Fruit fly (Drosophila melanogaster) whole organism, embryonic: Measurements from ENCODE around the gene CG11723.

ENCODE experiments used
- Ada2b ChIP-seq: fragments of 200-800 bp; sonication (Bioruptor generic); IDR thresholded peaks from 2 replicates; pipeline ENCODE4 v1.3.6; 2022; ENCODE audit warnings: missing biosample characterization, missing genetic modification characterization
- Atf3 ChIP-seq: fragments of 200-800 bp; sonication (Bioruptor generic); optimal IDR thresholded peaks from 3 replicates; lab custom pipeline; 2016; ENCODE audit warnings: missing biosample characterization, missing genetic modification characterization
- BtbVII ChIP-seq: fragments of 200-800 bp; sonication (Bioruptor generic); optimal IDR thresholded peaks from 3 replicates; lab custom pipeline; 2017; ENCODE audit warnings: missing biosample characterization, mild to moderate bottlenecking, missing genetic modification characterization
- CG10209 ChIP-seq: fragments of 200-800 bp; sonication (Bioruptor generic); optimal IDR thresholded peaks from 3 replicates; lab custom pipeline; 2017; ENCODE audit warnings: missing biosample characterization, mild to moderate bottlenecking, missing genetic modification characterization, missing genetic modification reagents
- CG10321 ChIP-seq: fragments of 200-800 bp; sonication (Bioruptor generic); IDR thresholded peaks from 2 replicates; pipeline ENCODE4 v1.3.6; 2022; ENCODE audit warnings: missing biosample characterization, missing genetic modification characterization
- CG10431 ChIP-seq: fragments of 200-800 bp; sonication (Bioruptor generic); optimal IDR thresholded peaks from 3 replicates; lab custom pipeline; 2018; ENCODE audit warnings: missing biosample characterization, mild to moderate bottlenecking, missing genetic modification characterization
- CG11398 ChIP-seq: fragments of 200-800 bp; sonication (Bioruptor generic); optimal IDR thresholded peaks from 2 replicates; lab custom pipeline; 2016; ENCODE audit warnings: missing biosample characterization, missing genetic modification characterization
- CG13624 ChIP-seq: fragments of 200-800 bp; sonication (Bioruptor generic); optimal IDR thresholded peaks from 2 replicates; lab custom pipeline; 2016; ENCODE audit warnings: missing biosample characterization, missing genetic modification characterization
- CG14014 ChIP-seq: fragments of 200-800 bp; sonication (Bioruptor generic); IDR thresholded peaks from 2 replicates; pipeline ENCODE4 v1.3.6; 2022; ENCODE audit warnings: missing biosample characterization, missing genetic modification characterization
- CG14710 ChIP-seq: fragments of 200-800 bp; sonication (Bioruptor generic); optimal IDR thresholded peaks from 3 replicates; lab custom pipeline; 2019; ENCODE audit warnings: missing biosample characterization, mild to moderate bottlenecking, missing genetic modification characterization, moderate library complexity
- CG17186 ChIP-seq: fragments of 200-800 bp; sonication (Bioruptor generic); optimal IDR thresholded peaks from 3 replicates; lab custom pipeline; 2017; ENCODE audit warnings: missing biosample characterization, missing genetic modification reagents, missing genetic modification characterization
- CG17912 ChIP-seq: fragments of 200-800 bp; sonication (Bioruptor generic); optimal IDR thresholded peaks from 2 replicates; lab custom pipeline; 2018; ENCODE audit warnings: missing biosample characterization, mild to moderate bottlenecking, missing genetic modification characterization
- CG18262 ChIP-seq: fragments of 200-800 bp; optimal IDR thresholded peaks from 3 replicates; lab custom pipeline; 2019; ENCODE audit warnings: missing biosample characterization, mild to moderate bottlenecking, missing genetic modification characterization, moderate library complexity
- CG18599 ChIP-seq: fragments of 200-800 bp; sonication (Bioruptor generic); optimal IDR thresholded peaks from 3 replicates; lab custom pipeline; 2017; ENCODE audit warnings: missing biosample characterization, missing genetic modification characterization, mild to moderate bottlenecking, moderate library complexity, missing genetic modification reagents
- CG18764 ChIP-seq: fragments of 200-800 bp; sonication (Bioruptor generic); optimal IDR thresholded peaks from 3 replicates; lab custom pipeline; 2016; ENCODE audit warnings: missing biosample characterization, missing genetic modification characterization
- CG31388 ChIP-seq: fragments of 200-800 bp; sonication (Bioruptor generic); optimal IDR thresholded peaks from 2 replicates; lab custom pipeline; 2016; ENCODE audit warnings: missing biosample characterization, missing genetic modification characterization
- CG34376 ChIP-seq: fragments of 200-800 bp; sonication (Bioruptor generic); optimal IDR thresholded peaks from 2 replicates; lab custom pipeline; 2018; ENCODE audit warnings: missing biosample characterization, mild to moderate bottlenecking, missing genetic modification characterization
- CG4730 ChIP-seq: fragments of 200-800 bp; sonication (Bioruptor generic); IDR thresholded peaks from 2 replicates; pipeline ENCODE4 v1.3.6; 2022; ENCODE audit warnings: missing biosample characterization, missing genetic modification characterization
- CG6813 ChIP-seq: fragments of 200-800 bp; sonication (Bioruptor generic); optimal IDR thresholded peaks from 2 replicates; lab custom pipeline; 2017; ENCODE audit warnings: missing biosample characterization, missing genetic modification characterization, mild to moderate bottlenecking, moderate library complexity, missing genetic modification reagents
- CG7372 ChIP-seq: fragments of 200-800 bp; sonication (Bioruptor generic); IDR thresholded peaks from 2 replicates; pipeline ENCODE4 v1.3.6; 2022; ENCODE audit warnings: missing biosample characterization, missing genetic modification characterization
- CG7556 ChIP-seq: fragments of 200-800 bp; sonication (Bioruptor generic); optimal IDR thresholded peaks from 2 replicates; lab custom pipeline; 2017; ENCODE audit warnings: missing biosample characterization, mild to moderate bottlenecking, missing genetic modification characterization
- CG7928 ChIP-seq: fragments of 200-800 bp; sonication (Bioruptor generic); optimal IDR thresholded peaks from 2 replicates; lab custom pipeline; 2017; ENCODE audit warnings: missing biosample characterization, mild to moderate bottlenecking, missing genetic modification characterization
- CG7963 ChIP-seq: fragments of 200-800 bp; sonication (Bioruptor generic); IDR thresholded peaks from 3 replicates; pipeline ENCODE4 v1.3.6; 2022; ENCODE audit warnings: missing biosample characterization, missing genetic modification characterization; ENCODE audit not compliant: partially characterized antibody
- CG9876 ChIP-seq: fragments of 200-800 bp; sonication (Bioruptor generic); optimal IDR thresholded peaks from 2 replicates; lab custom pipeline; 2016; ENCODE audit warnings: missing biosample characterization, missing genetic modification characterization
- CG9932 ChIP-seq: fragments of 200-800 bp; sonication (Bioruptor generic); IDR thresholded peaks from 2 replicates; pipeline ENCODE4 v1.3.6; 2022; ENCODE audit warnings: missing biosample characterization, missing genetic modification characterization
- D19A ChIP-seq: fragments of 200-800 bp; optimal IDR thresholded peaks from 3 replicates; lab custom pipeline; 2019; ENCODE audit warnings: missing biosample characterization, mild to moderate bottlenecking, missing genetic modification characterization, moderate library complexity
- Dad ChIP-seq: fragments of 200-800 bp; sonication (Bioruptor generic); optimal IDR thresholded peaks from 3 replicates; lab custom pipeline; 2016; ENCODE audit warnings: missing biosample characterization, missing genetic modification characterization
- Dfd ChIP-seq, 2 experiments: fragments of >200 bp; optimal IDR thresholded peaks; 2 replicates each; lab custom pipeline; 2017; ENCODE audit warnings: missing biosample characterization in 2 of 2, missing genetic modification characterization in 2 of 2
- Dip2 ChIP-seq: fragments of 200-800 bp; sonication (Bioruptor generic); IDR thresholded peaks from 2 replicates; pipeline ENCODE4 v1.3.6; 2022; ENCODE audit warnings: missing biosample characterization, missing genetic modification characterization
- Hmx ChIP-seq: fragments of 200-800 bp; sonication (Bioruptor generic); optimal IDR thresholded peaks from 2 replicates; lab custom pipeline; 2016; ENCODE audit warnings: missing biosample characterization, missing genetic modification characterization
- Hr51 ChIP-seq, 2 experiments: fragments of 200-800 bp; sonication (Bioruptor generic); optimal IDR thresholded peaks; 2 replicates in 1 of 2; 3 replicates in 1 of 2; lab custom pipeline; 2016 to 2018; ENCODE audit warnings: missing biosample characterization in 2 of 2, missing genetic modification characterization in 2 of 2, mild to moderate bottlenecking in 1 of 2, moderate library complexity in 1 of 2
- Jarid2 ChIP-seq: fragments of 200-800 bp; sonication (Bioruptor generic); optimal IDR thresholded peaks from 3 replicates; lab custom pipeline; 2017; ENCODE audit warnings: mild to moderate bottlenecking, missing biosample characterization, missing genetic modification reagents, missing genetic modification characterization
- Lhr ChIP-seq: fragments of 200-800 bp; sonication (Bioruptor generic); optimal IDR thresholded peaks from 3 replicates; lab custom pipeline; 2017; ENCODE audit warnings: mild to moderate bottlenecking, missing biosample characterization, missing genetic modification reagents, missing genetic modification characterization
- Lim3 ChIP-seq: fragments of 200-800 bp; sonication (Bioruptor generic); IDR thresholded peaks from 2 replicates; pipeline ENCODE4 v1.3.6; 2022; ENCODE audit warnings: missing biosample characterization, missing genetic modification characterization
- MESR4 ChIP-seq: fragments of 200-800 bp; sonication (Bioruptor generic); optimal IDR thresholded peaks from 2 replicates; lab custom pipeline; 2018; ENCODE audit warnings: missing biosample characterization, mild to moderate bottlenecking, missing genetic modification characterization, moderate library complexity
- NFAT ChIP-seq: fragments of 200-800 bp; sonication (Bioruptor generic); IDR thresholded peaks from 2 replicates; pipeline ENCODE4 v1.3.6; 2022; ENCODE audit warnings: missing biosample characterization, missing genetic modification characterization
- NK7.1 ChIP-seq: fragments of 200-800 bp; sonication (Bioruptor generic); optimal IDR thresholded peaks from 3 replicates; lab custom pipeline; 2016; ENCODE audit warnings: missing biosample characterization, missing genetic modification characterization
- Ptx1 ChIP-seq: fragments of 200-800 bp; sonication (Bioruptor generic); IDR thresholded peaks from 2 replicates; pipeline ENCODE4 v1.3.6; 2022; ENCODE audit warnings: missing biosample characterization, missing genetic modification characterization
- Sin3A ChIP-seq: fragments of >200 bp; optimal IDR thresholded peaks from 2 replicates; lab custom pipeline; 2018
- Taf1 ChIP-seq: fragments of 200-800 bp; sonication (Bioruptor generic); IDR thresholded peaks from 2 replicates; pipeline ENCODE4 v1.3.6; 2022; ENCODE audit warnings: missing biosample characterization, missing genetic modification characterization
- Xbp1 ChIP-seq: fragments of 200-800 bp; sonication (Bioruptor generic); optimal IDR thresholded peaks from 3 replicates; lab custom pipeline; 2016; ENCODE audit warnings: missing biosample characterization, mild to moderate bottlenecking, missing genetic modification characterization
- dpn ChIP-seq, 2 experiments: fragments of 200-800 bp; sonication (Bioruptor generic); optimal IDR thresholded peaks; 3 replicates each; lab custom pipeline; 2016; ENCODE audit warnings: missing biosample characterization in 2 of 2, missing genetic modification characterization in 2 of 2
- ewg ChIP-seq: fragments of 200-800 bp; sonication (Bioruptor generic); optimal IDR thresholded peaks from 3 replicates; lab custom pipeline; 2017; ENCODE audit warnings: mild to moderate bottlenecking, missing biosample characterization, missing genetic modification reagents, missing genetic modification characterization
- fu2 ChIP-seq: fragments of 200-800 bp; sonication (Bioruptor generic); optimal IDR thresholded peaks from 2 replicates; lab custom pipeline; 2016; ENCODE audit warnings: missing biosample characterization, missing genetic modification characterization
- hth ChIP-seq: fragments of >200 bp; optimal IDR thresholded peaks from 2 replicates; lab custom pipeline; 2017; ENCODE audit warnings: inconsistent platforms
- kay ChIP-seq: fragments of 200-800 bp; sonication (Bioruptor generic); optimal IDR thresholded peaks from 2 replicates; lab custom pipeline; 2016; ENCODE audit warnings: missing biosample characterization, missing genetic modification characterization
- mld ChIP-seq: fragments of 200-800 bp; sonication (Bioruptor generic); IDR thresholded peaks from 3 replicates; pipeline ENCODE4 v1.3.6; 2022; ENCODE audit warnings: missing biosample characterization, missing genetic modification characterization; ENCODE audit not compliant: partially characterized antibody
- odd ChIP-seq: fragments of 200-800 bp; sonication (Bioruptor generic); optimal IDR thresholded peaks from 2 replicates; lab custom pipeline; 2017; ENCODE audit warnings: missing biosample characterization, mild to moderate bottlenecking, missing genetic modification characterization
- repo ChIP-seq: fragments of 200-800 bp; sonication (Bioruptor generic); optimal IDR thresholded peaks from 2 replicates; lab custom pipeline; 2016; ENCODE audit warnings: missing biosample characterization, missing genetic modification characterization
- schlank ChIP-seq: fragments of 200-800 bp; sonication (Bioruptor generic); optimal IDR thresholded peaks from 2 replicates; lab custom pipeline; 2018; ENCODE audit warnings: missing biosample characterization, mild to moderate bottlenecking, missing genetic modification characterization
- scrt ChIP-seq: fragments of 200-800 bp; sonication (Bioruptor generic); optimal IDR thresholded peaks from 2 replicates; lab custom pipeline; 2018; ENCODE audit warnings: missing biosample characterization, mild to moderate bottlenecking, missing genetic modification characterization, moderate library complexity
- tna ChIP-seq: fragments of 200-800 bp; sonication (Bioruptor generic); IDR thresholded peaks from 2 replicates; pipeline ENCODE4 v1.3.6; 2022; ENCODE audit warnings: missing biosample characterization, missing genetic modification characterization; ENCODE audit not compliant: partially characterized antibody

Gene CG11723

dm6 chr2L:2193357-2193780 is 46.3 kb upstream of the CG11723 start (continued):
- TF ChIP-seq Hr51 (GFP tag; optimal IDR thresholded peaks at IDR 0.05; lab: Kevin White, UChicago), result peak in 1 of 2 experiments; percentile 45
- peak; percentile 3 for TF ChIP-seq Sin3A (lab: Kevin White, UChicago)
- no peak for TF ChIP-seq hth (lab: Kevin White, UChicago)
- TF ChIP-seq NFAT (GFP tag; lab: Robert Waterston, UW), result no peak
- TF ChIP-seq CG18599 (GFP tag; lab: Kevin White, UChicago), result peak; percentile 53
- TF ChIP-seq Taf1 (GFP tag; lab: Robert Waterston, UW), result no peak
- TF ChIP-seq CG6813 (GFP tag; lab: Kevin White, UChicago), result peak; percentile 57
- TF ChIP-seq ewg, result peak; percentile 81
- TF ChIP-seq tna (GFP tag; lab: Robert Waterston, UW), result no peak
- TF ChIP-seq Atf3 (GFP tag; lab: Kevin White, UChicago), result no peak
- TF ChIP-seq D19A (tag; lab: Kevin White, UChicago), result peak; percentile 40
- TF ChIP-seq scrt, result peak; percentile 37
- peak; percentile 19 for TF ChIP-seq repo
- no peak for TF ChIP-seq CG7963 (GFP tag; lab: Robert Waterston, UW)
- peak; percentile 34 for TF ChIP-seq NK7.1 (GFP tag; lab: Kevin White, UChicago)
- peak; percentile 84 for TF ChIP-seq CG34376
- peak in 1 of 2 experiments; percentile 52 for TF ChIP-seq dpn (GFP tag; optimal IDR thresholded peaks at IDR 0.05; lab: Kevin White, UChicago)
- TF ChIP-seq CG11398, result peak; percentile 29
- TF ChIP-seq CG17912 (GFP tag; lab: Kevin White, UChicago), result peak; percentile 84
- TF ChIP-seq Xbp1 (GFP tag; lab: Kevin White, UChicago), result no peak
- no peak for TF ChIP-seq mld (GFP tag; lab: Robert Waterston, UW)
- TF ChIP-seq Dfd (GFP tag; optimal IDR thresholded peaks at IDR 0.05; lab: Kevin White, UChicago), result no peak
- TF ChIP-seq CG10431, result peak; percentile 42
- peak; percentile 36 for TF ChIP-seq CG14710 (tag; lab: Kevin White, UChicago)
- TF ChIP-seq CG31388, result peak; percentile 17
- TF ChIP-seq CG9876 (GFP tag; lab: Kevin White, UChicago), result no peak
- TF ChIP-seq CG7928 (GFP tag; lab: Kevin White, UChicago), result peak; percentile 37
- TF ChIP-seq Ptx1 (GFP tag; lab: Robert Waterston, UW), result no peak
- TF ChIP-seq Dip2 (GFP tag; lab: Robert Waterston, UW), result no peak
- peak; percentile 100 for TF ChIP-seq Lhr
- no peak for TF ChIP-seq CG14014 (GFP tag; lab: Robert Waterston, UW)
- peak; percentile 26 for TF ChIP-seq CG18262
- TF ChIP-seq Lim3 (GFP tag; lab: Robert Waterston, UW), result no peak
- no peak for TF ChIP-seq CG9932 (GFP tag; lab: Robert Waterston, UW)
- TF ChIP-seq CG10209 (GFP tag; lab: Kevin White, UChicago), result no peak
- peak; percentile 75 for TF ChIP-seq CG13624 (GFP tag; lab: Kevin White, UChicago)
- peak; percentile 92 for TF ChIP-seq CG17186 (GFP tag; lab: Kevin White, UChicago)
- TF ChIP-seq kay, result peak; percentile 18
- TF ChIP-seq MESR4 (GFP tag; lab: Kevin White, UChicago), result peak; percentile 6
- TF ChIP-seq CG7556 (GFP tag; lab: Kevin White, UChicago), result no peak
- peak; percentile 47 for TF ChIP-seq Dad
- TF ChIP-seq BtbVII (GFP tag; lab: Kevin White, UChicago), result peak; percentile 55
- peak; percentile 2 for TF ChIP-seq odd (GFP tag; lab: Kevin White, UChicago)
- TF ChIP-seq Hmx (GFP tag; lab: Kevin White, UChicago), result no peak
- TF ChIP-seq CG7372 (GFP tag; lab: Robert Waterston, UW), result no peak
- peak; percentile 3 for TF ChIP-seq Jarid2 (GFP tag; lab: Kevin White, UChicago)
- no peak for TF ChIP-seq CG10321 (GFP tag; lab: Robert Waterston, UW)
- peak; percentile 59 for TF ChIP-seq schlank (tag; lab: Kevin White, UChicago)
- no peak for TF ChIP-seq fu2 (GFP tag; lab: Kevin White, UChicago)
- no peak for TF ChIP-seq CG18764 (GFP tag; lab: Kevin White, UChicago)
- no peak for TF ChIP-seq Ada2b (GFP tag; lab: Robert Waterston, UW)
- TF ChIP-seq CG4730, result no peak
